Worm (Caenorhabditis elegans): ENCODE measurements around the gene F38B6.8.

DNA sequence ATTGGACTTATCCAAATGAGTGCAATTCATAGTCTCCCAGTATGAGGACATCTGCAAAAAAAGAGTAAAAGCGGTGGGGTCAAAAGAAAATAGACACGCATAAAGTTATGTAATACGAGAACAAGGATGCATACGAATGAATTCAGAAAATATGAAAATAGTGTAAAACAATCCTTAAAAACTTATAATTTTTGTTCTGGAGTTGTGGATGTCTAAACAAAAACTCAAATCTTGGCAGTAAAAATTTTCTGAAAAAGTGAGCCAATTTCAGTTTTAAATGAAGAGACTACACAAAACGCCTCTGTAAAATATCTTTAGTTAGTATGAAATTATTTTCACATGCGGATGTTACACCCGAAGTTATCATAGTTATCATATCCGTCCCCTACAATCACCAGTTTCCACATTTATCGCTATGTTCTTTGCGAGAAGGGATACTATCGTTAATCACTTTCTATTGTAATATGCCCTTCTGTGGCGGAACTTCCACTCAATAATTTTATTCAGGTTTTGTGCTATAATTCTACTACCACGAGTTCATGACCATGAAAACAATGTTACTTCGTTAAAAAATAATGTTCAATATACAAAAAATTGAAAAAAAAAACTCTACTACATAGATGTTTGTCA, 41.9 kb downstream of the F38B6.8 start, which contains the start of gene nhr-120:
- no peak for TF ChIP-seq sea-2 (GFP tag; optimal IDR thresholded peaks at IDR 0.05)
- TF ChIP-seq egl-27 (tag; optimal IDR thresholded peaks at IDR 0.05): no peak
- TF ChIP-seq nhr-11 (tag; optimal IDR thresholded peaks at IDR 0.05): no peak
- TF ChIP-seq nhr-43 (tag; optimal IDR thresholded peaks at IDR 0.05; ENCODE audit: poor library complexity, severe bottlenecking): no peak
- TF ChIP-seq ceh-82 (tag; optimal IDR thresholded peaks at IDR 0.05): no peak
- TF ChIP-seq nhr-12 (tag; optimal IDR thresholded peaks at IDR 0.05): no peak
- peak; percentile 17 for TF ChIP-seq nhr-25 (tag; optimal IDR thresholded peaks at IDR 0.05)
- no peak for TF ChIP-seq ceh-28 (tag; optimal IDR thresholded peaks at IDR 0.05)
- TF ChIP-seq fos-1 (tag; optimal IDR thresholded peaks at IDR 0.05): no peak
- no peak for TF ChIP-seq daf-12 (tag; optimal IDR thresholded peaks at IDR 0.05)
- TF ChIP-seq ceh-16 (tag; optimal IDR thresholded peaks at IDR 0.05): no peak
- TF ChIP-seq nhr-77 (tag; optimal IDR thresholded peaks at IDR 0.05): no peak
- TF ChIP-seq nhr-237 (tag; optimal IDR thresholded peaks at IDR 0.05): no peak

Data from whole organism, L3 larva.